Worm (Caenorhabditis elegans) whole organism, L2 larva: ENCODE data around the gene F41H10.2.
A peak's percentile ranks its signal among the peaks of the same experiment; 100 is the strongest.

Experiments
- C34F6.9 ChIP-seq: fragments of 150-350 bp; optimal IDR thresholded peaks from 2 replicates; lab custom pipeline; 2014; ENCODE audit warnings: missing biosample characterization, missing genetic modification characterization
- F13H6.1 ChIP-seq: sonication (generic microtip); optimal IDR thresholded peaks from 2 replicates; lab custom pipeline; 2016; ENCODE audit warnings: missing genetic modification characterization, missing compliant biosample characterization
- R02D3.7 ChIP-seq: fragments of 150-350 bp; optimal IDR thresholded peaks from 2 replicates; lab custom pipeline; 2014; ENCODE audit warnings: missing biosample characterization, missing genetic modification characterization
- Y55F3AM.14 ChIP-seq: fragments of 200-800 bp; sonication (Bioruptor generic); optimal IDR thresholded peaks from 2 replicates; lab custom pipeline; 2018; ENCODE audit warnings: mild to moderate bottlenecking, missing genetic modification characterization, missing compliant biosample characterization
- ZK546.5 ChIP-seq: sonication (generic microtip); optimal IDR thresholded peaks from 2 replicates; lab custom pipeline; 2017; ENCODE audit warnings: missing biosample characterization, missing genetic modification characterization
- alr-1 ChIP-seq: fragments of 150-350 bp; optimal IDR thresholded peaks from 2 replicates; lab custom pipeline; 2014; ENCODE audit warnings: missing biosample characterization, missing genetic modification characterization
- aly-2 ChIP-seq: fragments of 150-350 bp; optimal IDR thresholded peaks from 2 replicates; lab custom pipeline; 2014; ENCODE audit warnings: missing biosample characterization, missing genetic modification characterization
- blmp-1 ChIP-seq: sonication (generic microtip); optimal IDR thresholded peaks from 2 replicates; lab custom pipeline; 2017; ENCODE audit warnings: missing genetic modification characterization, mild to moderate bottlenecking, missing compliant biosample characterization, antibody characterized with exemption, moderate library complexity; ENCODE audit not compliant: insufficient read depth
- ceh-16 ChIP-seq: fragments of 150-350 bp; optimal IDR thresholded peaks from 2 replicates; lab custom pipeline; 2014; ENCODE audit warnings: missing biosample characterization, missing genetic modification characterization
- ceh-82 ChIP-seq: fragments of 150-350 bp; optimal IDR thresholded peaks from 2 replicates; lab custom pipeline; 2014; ENCODE audit warnings: missing biosample characterization, missing genetic modification characterization
- crh-2 ChIP-seq: sonication (generic microtip); optimal IDR thresholded peaks from 2 replicates; lab custom pipeline; 2017; ENCODE audit warnings: missing biosample characterization, missing genetic modification characterization
- egl-27 ChIP-seq: sonication (generic microtip); optimal IDR thresholded peaks from 3 replicates; lab custom pipeline; 2017; ENCODE audit warnings: missing biosample characterization, missing genetic modification reagents, missing genetic modification characterization
- elt-1 ChIP-seq: fragments of 150-350 bp; optimal IDR thresholded peaks from 2 replicates; lab custom pipeline; 2014; ENCODE audit warnings: missing biosample characterization, missing genetic modification characterization
- elt-3 ChIP-seq: sonication (generic microtip); optimal IDR thresholded peaks from 2 replicates; lab custom pipeline; 2017; ENCODE audit warnings: missing biosample characterization, missing genetic modification characterization
- fos-1 ChIP-seq: fragments of 150-350 bp; optimal IDR thresholded peaks from 2 replicates; lab custom pipeline; 2014; ENCODE audit warnings: missing biosample characterization, missing genetic modification characterization
- gmeb-1 ChIP-seq: fragments of 150-350 bp; optimal IDR thresholded peaks from 2 replicates; lab custom pipeline; 2014; ENCODE audit warnings: missing biosample characterization, missing genetic modification characterization
- lin-11 ChIP-seq: fragments of 150-350 bp; sonication (generic microtip); optimal IDR thresholded peaks from 2 replicates; lab custom pipeline; 2014; ENCODE audit warnings: missing biosample characterization, missing genetic modification characterization, inconsistent platforms, mixed read lengths
- lin-13 ChIP-seq: fragments of 150-350 bp; optimal IDR thresholded peaks from 2 replicates; lab custom pipeline; 2014; ENCODE audit warnings: missing biosample characterization, missing genetic modification reagents, missing genetic modification characterization
- lsy-2 ChIP-seq, 2 experiments: fragments of 150-350 bp in 1 of 2; sonication (generic microtip) in 1 of 2; optimal IDR thresholded peaks; 2 replicates each; lab custom pipeline; 2014 to 2017; ENCODE audit warnings: missing biosample characterization in 2 of 2, missing genetic modification characterization in 2 of 2
- mab-5 ChIP-seq: fragments of 150-350 bp; optimal IDR thresholded peaks from 2 replicates; lab custom pipeline; 2014; ENCODE audit warnings: missing biosample characterization, missing genetic modification characterization
- nhr-10 ChIP-seq: sonication (generic microtip); optimal IDR thresholded peaks from 2 replicates; lab custom pipeline; 2017; ENCODE audit warnings: missing biosample characterization, missing genetic modification characterization
- nhr-11 ChIP-seq: fragments of 150-350 bp; optimal IDR thresholded peaks from 2 replicates; lab custom pipeline; 2014; ENCODE audit warnings: missing biosample characterization, missing genetic modification characterization
- nhr-12 ChIP-seq: fragments of 150-350 bp; optimal IDR thresholded peaks from 2 replicates; lab custom pipeline; 2014; ENCODE audit warnings: missing biosample characterization, missing genetic modification characterization
- nhr-129 ChIP-seq: fragments of 150-350 bp; optimal IDR thresholded peaks from 2 replicates; lab custom pipeline; 2014; ENCODE audit warnings: missing biosample characterization, missing genetic modification characterization
- nhr-21 ChIP-seq: fragments of 150-350 bp; optimal IDR thresholded peaks from 2 replicates; lab custom pipeline; 2014; ENCODE audit warnings: missing biosample characterization, missing genetic modification characterization
- nhr-23 ChIP-seq: fragments of 150-350 bp; optimal IDR thresholded peaks from 2 replicates; lab custom pipeline; 2014; ENCODE audit warnings: missing biosample characterization, missing genetic modification reagents, missing genetic modification characterization
- nhr-237 ChIP-seq: fragments of 150-350 bp; optimal IDR thresholded peaks from 2 replicates; lab custom pipeline; 2014; ENCODE audit warnings: missing biosample characterization, missing genetic modification characterization
- nhr-25 ChIP-seq: fragments of 150-350 bp; sonication (generic microtip); optimal IDR thresholded peaks from 3 replicates; lab custom pipeline; 2014; ENCODE audit warnings: missing biosample characterization, missing genetic modification characterization
- nhr-6 ChIP-seq: fragments of 150-350 bp; optimal IDR thresholded peaks from 2 replicates; lab custom pipeline; 2014; ENCODE audit warnings: missing biosample characterization, missing genetic modification characterization
- nhr-77 ChIP-seq: fragments of 150-350 bp; optimal IDR thresholded peaks from 2 replicates; lab custom pipeline; 2014; ENCODE audit warnings: missing biosample characterization, missing genetic modification characterization
- peb-1 ChIP-seq: fragments of 150-350 bp; optimal IDR thresholded peaks from 2 replicates; lab custom pipeline; 2014; ENCODE audit warnings: missing biosample characterization, missing genetic modification characterization
- sem-4 ChIP-seq: fragments of 150-350 bp; optimal IDR thresholded peaks from 2 replicates; lab custom pipeline; 2014; ENCODE audit warnings: missing biosample characterization, missing genetic modification reagents, missing genetic modification characterization
- sma-3 ChIP-seq: sonication (generic microtip); optimal IDR thresholded peaks from 2 replicates; lab custom pipeline; 2016; ENCODE audit warnings: missing genetic modification reagents, missing genetic modification characterization, missing compliant biosample characterization
- sma-9 ChIP-seq, 2 experiments: fragments of 150-350 bp in 1 of 2; sonication (generic microtip) in 1 of 2; optimal IDR thresholded peaks; 2 replicates each; lab custom pipeline; 2014 to 2016; ENCODE audit warnings: missing genetic modification characterization in 2 of 2, mild to moderate bottlenecking in 1 of 2, missing biosample characterization in 1 of 2, missing compliant biosample characterization in 1 of 2, missing genetic modification reagents in 1 of 2, moderate library complexity in 1 of 2
- snpc-4 ChIP-seq: fragments of 150-350 bp; optimal IDR thresholded peaks from 2 replicates; lab custom pipeline; 2014; ENCODE audit warnings: missing biosample characterization, missing genetic modification characterization
- unc-39 ChIP-seq: fragments of 150-350 bp; optimal IDR thresholded peaks from 2 replicates; lab custom pipeline; 2014; ENCODE audit warnings: missing biosample characterization, missing genetic modification characterization
- unc-55 ChIP-seq: fragments of 150-350 bp; sonication (generic microtip); optimal IDR thresholded peaks from 3 replicates; lab custom pipeline; 2014; ENCODE audit warnings: missing biosample characterization, missing genetic modification reagents, missing genetic modification characterization
- unc-62 ChIP-seq: fragments of 150-350 bp; optimal IDR thresholded peaks from 2 replicates; lab custom pipeline; 2014; ENCODE audit warnings: missing biosample characterization, missing genetic modification reagents, missing genetic modification characterization
- zag-1 ChIP-seq: fragments of 150-350 bp; optimal IDR thresholded peaks from 2 replicates; lab custom pipeline; 2014; ENCODE audit warnings: missing biosample characterization, missing genetic modification characterization
- ztf-1 ChIP-seq: fragments of 200-800 bp; sonication (Bioruptor generic); conservative IDR thresholded peaks from 2 replicates; pipeline ENCODE4 v1.3.6; 2022; ENCODE audit warnings: missing genetic modification characterization, missing compliant biosample characterization
- ztf-11 ChIP-seq: sonication (generic microtip); optimal IDR thresholded peaks from 2 replicates; lab custom pipeline; 2017; ENCODE audit warnings: missing biosample characterization, missing genetic modification characterization
- ztf-4 ChIP-seq: fragments of 150-350 bp; optimal IDR thresholded peaks from 2 replicates; lab custom pipeline; 2014; ENCODE audit warnings: missing biosample characterization, missing genetic modification characterization

F41H10.2 gene

ce11 chrIV:5381334-5381733 lies at the start of gene F41H10.2:
Gene F41H10.2, plus strand, starts transcription at chrIV:5381634.
- TF ChIP-seq elt-1 (tag; lab: Kevin White, UChicago) (no peak), F13H6.1 (tag; lab: Kevin White, UChicago) (no peak), ceh-82 (tag; lab: Kevin White, UChicago) (no peak), nhr-23 (no peak), elt-3 (no peak), nhr-6 (no peak), lin-13 (GFP tag; lab: Kevin White, UChicago) (no peak), lsy-2 (tag; optimal IDR thresholded peaks at IDR 0.05; lab: Kevin White, UChicago) (no peak), sem-4 (tag; lab: Kevin White, UChicago) (no peak), unc-62 (no peak), mab-5 (tag; lab: Kevin White, UChicago) (no peak), egl-27 (no peak), aly-2 (tag; lab: Kevin White, UChicago) (no peak), Y55F3AM.14 (no peak), crh-2 (no peak), peb-1 (no peak), ZK546.5 (no peak), nhr-10 (tag; lab: Kevin White, UChicago) (no peak), ztf-4 (tag; lab: Kevin White, UChicago) (no peak)

- no peak for TF ChIP-seq nhr-237 (tag; lab: Kevin White, UChicago)
- no peak for TF ChIP-seq mab-5 (tag; lab: Kevin White, UChicago)
- no peak for TF ChIP-seq snpc-4 (tag; lab: Kevin White, UChicago)
- TF ChIP-seq ztf-11 (tag; lab: Kevin White, UChicago), result no peak
- TF ChIP-seq nhr-11 (tag; lab: Kevin White, UChicago), result no peak
Measured at ce11 chrIV:5332178-5332577, 49.3 kb upstream of the F41H10.2 start, which contains the start of gene Y4C6B.3. Gene Y4C6B.3, plus strand, starts transcription at chrIV:5332478.

ce11 chrIV:5333484-5333883 lies 48.0 kb upstream of the F41H10.2 start:
- TF ChIP-seq nhr-25 (tag; lab: Kevin White, UChicago), result peak; percentile 1
- TF ChIP-seq snpc-4 (tag; lab: Kevin White, UChicago), result no peak
- TF ChIP-seq blmp-1 (tag; lab: Kevin White, UChicago), result peak; percentile 59
- TF ChIP-seq nhr-21 (tag; lab: Kevin White, UChicago), result peak; percentile 33
- peak; percentile 4 for TF ChIP-seq sma-3 (GFP tag; lab: Kevin White, UChicago)

- TF ChIP-seq mab-5 (tag; lab: Kevin White, UChicago) (peak; percentile 27), nhr-23 (no peak), nhr-12 (tag; lab: Kevin White, UChicago) (no peak), sma-3 (GFP tag; lab: Kevin White, UChicago) (peak; percentile 38), snpc-4 (tag; lab: Kevin White, UChicago) (no peak), gmeb-1 (peak; percentile 37), F13H6.1 (tag; lab: Kevin White, UChicago) (peak; percentile 32), C34F6.9 (peak; percentile 48), lin-11 (tag; lab: Kevin White, UChicago) (no peak), nhr-6 (no peak), nhr-129 (no peak), crh-2 (peak; percentile 69), blmp-1 (tag; lab: Kevin White, UChicago) (no peak), nhr-21 (tag; lab: Kevin White, UChicago) (peak; percentile 11), alr-1 (tag; lab: Kevin White, UChicago) (no peak), ztf-4 (tag; lab: Kevin White, UChicago) (no peak), elt-1 (tag; lab: Kevin White, UChicago) (no peak), fos-1 (tag; lab: Kevin White, UChicago) (peak; percentile 55), Y55F3AM.14 (peak; percentile 19), ztf-11 (tag; lab: Kevin White, UChicago) (no peak), zag-1 (no peak), lsy-2 (tag; optimal IDR thresholded peaks at IDR 0.05; lab: Kevin White, UChicago) (peak; percentile 39 to 61), nhr-237 (tag; lab: Kevin White, UChicago) (no peak), unc-55 (peak; percentile 53), nhr-77 (tag; lab: Kevin White, UChicago) (no peak), unc-39 (no peak), sma-9 (GFP tag; optimal IDR thresholded peaks at IDR 0.05; lab: Kevin White, UChicago) (peak; percentile 58), sma-9 (tag; optimal IDR thresholded peaks at IDR 0.05; lab: Kevin White, UChicago) (no peak), R02D3.7 (tag; lab: Kevin White, UChicago) (no peak), lin-13 (GFP tag; lab: Kevin White, UChicago) (peak; percentile 44), nhr-25 (tag; lab: Kevin White, UChicago) (peak; percentile 26), ztf-1 (GFP tag; lab: Robert Waterston, UW) (no peak), unc-62 (no peak), ceh-16 (no peak)
Measured at ce11 chrIV:5334518-5334917, 46.9 kb upstream of the F41H10.2 start.
